Worm (Caenorhabditis elegans) whole organism, mixed stage, embryonic: Measurements from ENCODE around the gene B0353.1.

Experiments used
- M03D4.4 ChIP-seq: sonication (generic microtip); optimal IDR thresholded peaks from 2 replicates; lab custom pipeline; 2017; ENCODE audit warnings: mild to moderate bottlenecking, missing genetic modification characterization, missing compliant biosample characterization
- bed-3 ChIP-seq: fragments of 200-800 bp; sonication (Bioruptor generic); optimal IDR thresholded peaks from 3 replicates; lab custom pipeline; 2018; ENCODE audit warnings: mild to moderate bottlenecking, missing genetic modification characterization, moderate library complexity, missing compliant biosample characterization
- blmp-1 ChIP-seq: fragments of 150-350 bp; optimal IDR thresholded peaks from 2 replicates; lab custom pipeline; 2014; ENCODE audit warnings: missing biosample characterization, missing genetic modification characterization
- ceh-39 ChIP-seq: fragments of 150-350 bp; optimal IDR thresholded peaks from 2 replicates; lab custom pipeline; 2014; ENCODE audit warnings: missing biosample characterization, missing genetic modification characterization
- ceh-43 ChIP-seq: fragments of 200-800 bp; sonication (Bioruptor generic); optimal IDR thresholded peaks from 2 replicates; lab custom pipeline; 2018; ENCODE audit warnings: mild to moderate bottlenecking, missing genetic modification characterization, moderate library complexity, missing compliant biosample characterization
- ceh-83 ChIP-seq: fragments of 200-800 bp; sonication (Bioruptor generic); optimal IDR thresholded peaks from 2 replicates; lab custom pipeline; 2018; ENCODE audit warnings: mild to moderate bottlenecking, missing genetic modification characterization, missing compliant biosample characterization
- ces-1 ChIP-seq: fragments of 150-350 bp; optimal IDR thresholded peaks from 2 replicates; lab custom pipeline; 2014; ENCODE audit warnings: missing biosample characterization, missing genetic modification reagents, missing genetic modification characterization
- cnd-1 ChIP-seq: fragments of 200-800 bp; sonication (Bioruptor generic); optimal IDR thresholded peaks from 2 replicates; lab custom pipeline; 2018; ENCODE audit warnings: mild to moderate bottlenecking, missing genetic modification characterization, missing compliant biosample characterization
- drap-1 ChIP-seq: fragments of 200-800 bp; sonication (Bioruptor generic); optimal IDR thresholded peaks from 3 replicates; lab custom pipeline; 2018; ENCODE audit warnings: mild to moderate bottlenecking, missing genetic modification characterization, missing compliant biosample characterization
- elt-1 ChIP-seq: sonication (generic microtip); optimal IDR thresholded peaks from 2 replicates; lab custom pipeline; 2017; ENCODE audit warnings: missing genetic modification characterization, mild to moderate bottlenecking, missing compliant biosample characterization, antibody characterized with exemption, moderate library complexity, borderline replicate concordance; ENCODE audit not compliant: insufficient read depth
- elt-3 ChIP-seq: fragments of 150-350 bp; optimal IDR thresholded peaks from 2 replicates; lab custom pipeline; 2014; ENCODE audit warnings: missing biosample characterization, missing genetic modification characterization
- flh-1 ChIP-seq: fragments of 200-800 bp; sonication (Bioruptor generic); optimal IDR thresholded peaks from 2 replicates; lab custom pipeline; 2018; ENCODE audit warnings: mild to moderate bottlenecking, missing genetic modification characterization, moderate library complexity, missing compliant biosample characterization
- ham-2 ChIP-seq: fragments of 200-800 bp; sonication (Bioruptor generic); optimal IDR thresholded peaks from 2 replicates; lab custom pipeline; 2018; ENCODE audit warnings: mild to moderate bottlenecking, missing genetic modification characterization, missing compliant biosample characterization
- hlh-1 ChIP-seq: fragments of 150-350 bp; optimal IDR thresholded peaks from 2 replicates; lab custom pipeline; 2014; ENCODE audit warnings: missing biosample characterization, missing genetic modification reagents, missing genetic modification characterization
- lin-13 ChIP-seq: fragments of 150-350 bp; optimal IDR thresholded peaks from 2 replicates; lab custom pipeline; 2014; ENCODE audit warnings: missing biosample characterization, missing genetic modification characterization
- lin-32 ChIP-seq: fragments of 200-800 bp; sonication (Bioruptor generic); optimal IDR thresholded peaks from 2 replicates; lab custom pipeline; 2018; ENCODE audit warnings: mild to moderate bottlenecking, missing genetic modification characterization, missing compliant biosample characterization
- lsy-2 ChIP-seq: fragments of 150-350 bp; optimal IDR thresholded peaks from 2 replicates; lab custom pipeline; 2014; ENCODE audit warnings: missing biosample characterization, missing genetic modification characterization
- mab-5 ChIP-seq: fragments of 150-350 bp; optimal IDR thresholded peaks from 2 replicates; lab custom pipeline; 2014; ENCODE audit warnings: missing biosample characterization, missing genetic modification characterization
- mep-1 ChIP-seq: fragments of 150-350 bp; optimal IDR thresholded peaks from 2 replicates; lab custom pipeline; 2017; ENCODE audit warnings: missing biosample characterization, missing genetic modification reagents, missing genetic modification characterization, inconsistent platforms
- mls-2 ChIP-seq: sonication (generic microtip); optimal IDR thresholded peaks from 2 replicates; lab custom pipeline; 2016; ENCODE audit warnings: mild to moderate bottlenecking, missing genetic modification characterization, moderate library complexity, missing compliant biosample characterization
- nhr-12 ChIP-seq: fragments of 150-350 bp; optimal IDR thresholded peaks from 2 replicates; lab custom pipeline; 2014; ENCODE audit warnings: missing biosample characterization, missing genetic modification characterization
- nhr-2 ChIP-seq: fragments of 150-350 bp; optimal IDR thresholded peaks from 2 replicates; lab custom pipeline; 2014; ENCODE audit warnings: missing biosample characterization, missing genetic modification characterization
- nhr-237 ChIP-seq: fragments of 150-350 bp; optimal IDR thresholded peaks from 2 replicates; lab custom pipeline; 2014; ENCODE audit warnings: missing biosample characterization, missing genetic modification characterization
- nhr-28 ChIP-seq: fragments of 150-350 bp; optimal IDR thresholded peaks from 2 replicates; lab custom pipeline; 2014; ENCODE audit warnings: missing biosample characterization, missing genetic modification characterization
- nhr-76 ChIP-seq: sonication (generic microtip); optimal IDR thresholded peaks from 2 replicates; lab custom pipeline; 2017; ENCODE audit warnings: missing biosample characterization, missing genetic modification characterization
- pha-4 ChIP-seq: fragments of 150-350 bp; optimal IDR thresholded peaks from 2 replicates; lab custom pipeline; 2018; ENCODE audit warnings: missing biosample characterization, missing genetic modification reagents, missing genetic modification characterization
- sem-2 ChIP-seq: fragments of 200-800 bp; sonication (Bioruptor generic); optimal IDR thresholded peaks from 2 replicates; lab custom pipeline; 2018; ENCODE audit warnings: mild to moderate bottlenecking, missing genetic modification characterization, missing compliant biosample characterization
- snpc-4 ChIP-seq: fragments of 150-350 bp; optimal IDR thresholded peaks from 2 replicates; lab custom pipeline; 2014; ENCODE audit warnings: missing biosample characterization, missing genetic modification characterization
- sptf-1 ChIP-seq: sonication (generic microtip); optimal IDR thresholded peaks from 2 replicates; lab custom pipeline; 2017; ENCODE audit warnings: mild to moderate bottlenecking, missing genetic modification characterization, moderate library complexity, missing compliant biosample characterization
- tbx-8 ChIP-seq: fragments of 200-800 bp; sonication (Bioruptor generic); optimal IDR thresholded peaks from 2 replicates; lab custom pipeline; 2018; ENCODE audit warnings: mild to moderate bottlenecking, missing genetic modification characterization, moderate library complexity, missing compliant biosample characterization
- unc-120 ChIP-seq: sonication (generic microtip); optimal IDR thresholded peaks from 2 replicates; lab custom pipeline; 2017; ENCODE audit warnings: missing genetic modification characterization, missing compliant biosample characterization; ENCODE audit not compliant: poor library complexity, severe bottlenecking
- unc-39 ChIP-seq: fragments of 150-350 bp; optimal IDR thresholded peaks from 2 replicates; lab custom pipeline; 2014; ENCODE audit warnings: missing biosample characterization, missing genetic modification characterization
- unc-62 ChIP-seq: fragments of 150-350 bp; optimal IDR thresholded peaks from 2 replicates; lab custom pipeline; 2014; ENCODE audit warnings: missing biosample characterization, missing genetic modification reagents, missing genetic modification characterization
- zip-8 ChIP-seq: fragments of 150-350 bp; optimal IDR thresholded peaks from 2 replicates; lab custom pipeline; 2014; ENCODE audit warnings: missing biosample characterization, missing genetic modification characterization
- ztf-11 ChIP-seq: fragments of 150-350 bp; optimal IDR thresholded peaks from 2 replicates; lab custom pipeline; 2014; ENCODE audit warnings: missing biosample characterization, missing genetic modification characterization

Gene B0353.1

ce11 chrIII:620204-620718 is 64.5 kb downstream of the B0353.1 start, which contains the start of gene T19C3.4:
Gene T19C3.4 (minus strand): TSS chrIII:620254.
- TF ChIP-seq snpc-4 (no peak), drap-1 (GFP tag; lab: Kevin White, UChicago) (no peak), blmp-1 (tag; lab: Kevin White, UChicago) (no peak), bed-3 (GFP tag; lab: Kevin White, UChicago) (no peak), nhr-237 (no peak), unc-62 (GFP tag; lab: Kevin White, UChicago) (no peak), nhr-76 (no peak), pha-4 (tag; lab: Kevin White, UChicago) (no peak), ces-1 (no peak), ceh-43 (GFP tag; lab: Kevin White, UChicago) (no peak), ceh-83 (GFP tag; lab: Kevin White, UChicago) (no peak), lin-13 (tag; lab: Kevin White, UChicago) (no peak), elt-3 (tag; lab: Kevin White, UChicago) (no peak)

ce11 chrIII:623754-624153 is 68.0 kb downstream of the B0353.1 start:
- TF ChIP-seq lsy-2 (tag; lab: Kevin White, UChicago), result peak; percentile 40
- TF ChIP-seq nhr-12 (tag; lab: Kevin White, UChicago), result no peak
- no peak for TF ChIP-seq flh-1 (GFP tag; lab: Kevin White, UChicago)
- TF ChIP-seq zip-8 (tag; lab: Kevin White, UChicago), result no peak
- no peak for TF ChIP-seq ceh-43 (GFP tag; lab: Kevin White, UChicago)
- peak; percentile 80 for TF ChIP-seq mab-5
- peak; percentile 35 for TF ChIP-seq ztf-11 (tag; lab: Kevin White, UChicago)
- no peak for TF ChIP-seq sem-2 (GFP tag; lab: Kevin White, UChicago)
- TF ChIP-seq ham-2 (GFP tag; lab: Kevin White, UChicago), result peak; percentile 24
- TF ChIP-seq M03D4.4 (tag; lab: Kevin White, UChicago), result peak; percentile 40
- TF ChIP-seq tbx-8, result peak; percentile 9
- TF ChIP-seq elt-1, result no peak
- peak; percentile 41 for TF ChIP-seq nhr-2 (tag; lab: Kevin White, UChicago)
- TF ChIP-seq nhr-237, result peak; percentile 84
- peak; percentile 51 for TF ChIP-seq ceh-39 (tag; lab: Kevin White, UChicago)
- peak; percentile 59 for TF ChIP-seq sptf-1 (tag; lab: Kevin White, UChicago)
- TF ChIP-seq snpc-4, result no peak
- peak; percentile 88 for TF ChIP-seq unc-62 (GFP tag; lab: Kevin White, UChicago)
- peak; percentile 63 for TF ChIP-seq cnd-1
- TF ChIP-seq ceh-83 (GFP tag; lab: Kevin White, UChicago), result no peak
- peak; percentile 79 for TF ChIP-seq mep-1 (tag; lab: Kevin White, UChicago)
- peak; percentile 72 for TF ChIP-seq elt-3 (tag; lab: Kevin White, UChicago)
- TF ChIP-seq nhr-76, result no peak
- peak; percentile 95 for TF ChIP-seq pha-4 (tag; lab: Kevin White, UChicago)
- peak; percentile 16 for TF ChIP-seq lin-13 (tag; lab: Kevin White, UChicago)
- peak; percentile 63 for TF ChIP-seq hlh-1 (tag; lab: Kevin White, UChicago)
- TF ChIP-seq unc-120 (tag; lab: Kevin White, UChicago), result peak; percentile 99
- no peak for TF ChIP-seq bed-3 (GFP tag; lab: Kevin White, UChicago)
- TF ChIP-seq ces-1, result peak; percentile 91
- no peak for TF ChIP-seq blmp-1 (tag; lab: Kevin White, UChicago)
- TF ChIP-seq nhr-28 (tag; lab: Kevin White, UChicago), result no peak
- peak; percentile 15 for TF ChIP-seq lin-32 (GFP tag; lab: Kevin White, UChicago)
- peak; percentile 53 for TF ChIP-seq drap-1 (GFP tag; lab: Kevin White, UChicago)
- TF ChIP-seq mls-2 (tag; lab: Kevin White, UChicago), result peak; percentile 17
- no peak for TF ChIP-seq unc-39
- TF ChIP-seq, all 35 proteins: peak for 22
